Worm (Caenorhabditis elegans) whole organism, mixed stage, embryonic: Measurements from ENCODE around the gene dhhc-10.

Source experiments
- blmp-1 ChIP-seq: fragments of 150-350 bp; optimal IDR thresholded peaks from 2 replicates; lab custom pipeline; 2014; ENCODE audit warnings: missing biosample characterization, missing genetic modification characterization
- ceh-39 ChIP-seq: fragments of 150-350 bp; optimal IDR thresholded peaks from 2 replicates; lab custom pipeline; 2014; ENCODE audit warnings: missing biosample characterization, missing genetic modification characterization
- ceh-43 ChIP-seq: fragments of 200-800 bp; sonication (Bioruptor generic); optimal IDR thresholded peaks from 2 replicates; lab custom pipeline; 2018; ENCODE audit warnings: mild to moderate bottlenecking, missing genetic modification characterization, moderate library complexity, missing compliant biosample characterization
- ceh-83 ChIP-seq: fragments of 200-800 bp; sonication (Bioruptor generic); optimal IDR thresholded peaks from 2 replicates; lab custom pipeline; 2018; ENCODE audit warnings: mild to moderate bottlenecking, missing genetic modification characterization, missing compliant biosample characterization
- ces-1 ChIP-seq: fragments of 150-350 bp; optimal IDR thresholded peaks from 2 replicates; lab custom pipeline; 2014; ENCODE audit warnings: missing biosample characterization, missing genetic modification reagents, missing genetic modification characterization
- cnd-1 ChIP-seq: fragments of 200-800 bp; sonication (Bioruptor generic); optimal IDR thresholded peaks from 2 replicates; lab custom pipeline; 2018; ENCODE audit warnings: mild to moderate bottlenecking, missing genetic modification characterization, missing compliant biosample characterization
- drap-1 ChIP-seq: fragments of 200-800 bp; sonication (Bioruptor generic); optimal IDR thresholded peaks from 3 replicates; lab custom pipeline; 2018; ENCODE audit warnings: mild to moderate bottlenecking, missing genetic modification characterization, missing compliant biosample characterization
- elt-1 ChIP-seq: sonication (generic microtip); optimal IDR thresholded peaks from 2 replicates; lab custom pipeline; 2017; ENCODE audit warnings: missing genetic modification characterization, mild to moderate bottlenecking, missing compliant biosample characterization, antibody characterized with exemption, moderate library complexity, borderline replicate concordance; ENCODE audit not compliant: insufficient read depth
- elt-3 ChIP-seq: fragments of 150-350 bp; optimal IDR thresholded peaks from 2 replicates; lab custom pipeline; 2014; ENCODE audit warnings: missing biosample characterization, missing genetic modification characterization
- flh-1 ChIP-seq: fragments of 200-800 bp; sonication (Bioruptor generic); optimal IDR thresholded peaks from 2 replicates; lab custom pipeline; 2018; ENCODE audit warnings: mild to moderate bottlenecking, missing genetic modification characterization, moderate library complexity, missing compliant biosample characterization
- ham-2 ChIP-seq: fragments of 200-800 bp; sonication (Bioruptor generic); optimal IDR thresholded peaks from 2 replicates; lab custom pipeline; 2018; ENCODE audit warnings: mild to moderate bottlenecking, missing genetic modification characterization, missing compliant biosample characterization
- hlh-1 ChIP-seq: fragments of 150-350 bp; optimal IDR thresholded peaks from 2 replicates; lab custom pipeline; 2014; ENCODE audit warnings: missing biosample characterization, missing genetic modification reagents, missing genetic modification characterization
- lin-13 ChIP-seq: fragments of 150-350 bp; optimal IDR thresholded peaks from 2 replicates; lab custom pipeline; 2014; ENCODE audit warnings: missing biosample characterization, missing genetic modification characterization
- lin-32 ChIP-seq: fragments of 200-800 bp; sonication (Bioruptor generic); optimal IDR thresholded peaks from 2 replicates; lab custom pipeline; 2018; ENCODE audit warnings: mild to moderate bottlenecking, missing genetic modification characterization, missing compliant biosample characterization
- lsy-2 ChIP-seq: fragments of 150-350 bp; optimal IDR thresholded peaks from 2 replicates; lab custom pipeline; 2014; ENCODE audit warnings: missing biosample characterization, missing genetic modification characterization
- mab-5 ChIP-seq: fragments of 150-350 bp; optimal IDR thresholded peaks from 2 replicates; lab custom pipeline; 2014; ENCODE audit warnings: missing biosample characterization, missing genetic modification characterization
- mep-1 ChIP-seq: fragments of 150-350 bp; optimal IDR thresholded peaks from 2 replicates; lab custom pipeline; 2017; ENCODE audit warnings: missing biosample characterization, missing genetic modification reagents, missing genetic modification characterization, inconsistent platforms
- mls-2 ChIP-seq: sonication (generic microtip); optimal IDR thresholded peaks from 2 replicates; lab custom pipeline; 2016; ENCODE audit warnings: mild to moderate bottlenecking, missing genetic modification characterization, moderate library complexity, missing compliant biosample characterization
- nhr-12 ChIP-seq: fragments of 150-350 bp; optimal IDR thresholded peaks from 2 replicates; lab custom pipeline; 2014; ENCODE audit warnings: missing biosample characterization, missing genetic modification characterization
- nhr-2 ChIP-seq: fragments of 150-350 bp; optimal IDR thresholded peaks from 2 replicates; lab custom pipeline; 2014; ENCODE audit warnings: missing biosample characterization, missing genetic modification characterization
- nhr-237 ChIP-seq: fragments of 150-350 bp; optimal IDR thresholded peaks from 2 replicates; lab custom pipeline; 2014; ENCODE audit warnings: missing biosample characterization, missing genetic modification characterization
- nhr-28 ChIP-seq: fragments of 150-350 bp; optimal IDR thresholded peaks from 2 replicates; lab custom pipeline; 2014; ENCODE audit warnings: missing biosample characterization, missing genetic modification characterization
- nhr-76 ChIP-seq: sonication (generic microtip); optimal IDR thresholded peaks from 2 replicates; lab custom pipeline; 2017; ENCODE audit warnings: missing biosample characterization, missing genetic modification characterization
- pha-4 ChIP-seq: fragments of 150-350 bp; optimal IDR thresholded peaks from 2 replicates; lab custom pipeline; 2018; ENCODE audit warnings: missing biosample characterization, missing genetic modification reagents, missing genetic modification characterization
- sem-2 ChIP-seq: fragments of 200-800 bp; sonication (Bioruptor generic); optimal IDR thresholded peaks from 2 replicates; lab custom pipeline; 2018; ENCODE audit warnings: mild to moderate bottlenecking, missing genetic modification characterization, missing compliant biosample characterization
- snpc-4 ChIP-seq: fragments of 150-350 bp; optimal IDR thresholded peaks from 2 replicates; lab custom pipeline; 2014; ENCODE audit warnings: missing biosample characterization, missing genetic modification characterization
- sptf-1 ChIP-seq: sonication (generic microtip); optimal IDR thresholded peaks from 2 replicates; lab custom pipeline; 2017; ENCODE audit warnings: mild to moderate bottlenecking, missing genetic modification characterization, moderate library complexity, missing compliant biosample characterization
- tbx-8 ChIP-seq: fragments of 200-800 bp; sonication (Bioruptor generic); optimal IDR thresholded peaks from 2 replicates; lab custom pipeline; 2018; ENCODE audit warnings: mild to moderate bottlenecking, missing genetic modification characterization, moderate library complexity, missing compliant biosample characterization
- unc-120 ChIP-seq: sonication (generic microtip); optimal IDR thresholded peaks from 2 replicates; lab custom pipeline; 2017; ENCODE audit warnings: missing genetic modification characterization, missing compliant biosample characterization; ENCODE audit not compliant: poor library complexity, severe bottlenecking
- unc-39 ChIP-seq: fragments of 150-350 bp; optimal IDR thresholded peaks from 2 replicates; lab custom pipeline; 2014; ENCODE audit warnings: missing biosample characterization, missing genetic modification characterization
- unc-62 ChIP-seq: fragments of 150-350 bp; optimal IDR thresholded peaks from 2 replicates; lab custom pipeline; 2014; ENCODE audit warnings: missing biosample characterization, missing genetic modification reagents, missing genetic modification characterization
- zip-8 ChIP-seq: fragments of 150-350 bp; optimal IDR thresholded peaks from 2 replicates; lab custom pipeline; 2014; ENCODE audit warnings: missing biosample characterization, missing genetic modification characterization
- ztf-11 ChIP-seq: fragments of 150-350 bp; optimal IDR thresholded peaks from 2 replicates; lab custom pipeline; 2014; ENCODE audit warnings: missing biosample characterization, missing genetic modification characterization

dhhc-10 gene

ce11 chrX:4664649-4665048, 42.3 kb upstream of the dhhc-10 start:
- TF ChIP-seq sptf-1: no peak
- TF ChIP-seq lin-32 (GFP tag; lab: Kevin White, UChicago): no peak
- no peak for TF ChIP-seq unc-39 (tag; lab: Kevin White, UChicago)
- TF ChIP-seq flh-1 (GFP tag; lab: Kevin White, UChicago): no peak
- no peak for TF ChIP-seq hlh-1 (tag; lab: Kevin White, UChicago)
- no peak for TF ChIP-seq cnd-1 (tag; lab: Kevin White, UChicago)
- TF ChIP-seq nhr-2 (tag; lab: Kevin White, UChicago): no peak
- TF ChIP-seq, all 35 proteins: peak for 0

- TF ChIP-seq nhr-237 (tag; lab: Kevin White, UChicago) (no peak), flh-1 (GFP tag; lab: Kevin White, UChicago) (no peak), nhr-2 (tag; lab: Kevin White, UChicago) (no peak), sptf-1 (no peak), pha-4 (tag; lab: Kevin White, UChicago) (no peak), lin-13 (tag; lab: Kevin White, UChicago) (no peak), drap-1 (GFP tag; lab: Kevin White, UChicago) (no peak), nhr-28 (tag; lab: Kevin White, UChicago) (no peak), mab-5 (tag; lab: Kevin White, UChicago) (no peak), unc-120 (tag; lab: Kevin White, UChicago) (no peak), blmp-1 (tag; lab: Kevin White, UChicago) (no peak), nhr-76 (no peak), elt-1 (no peak), unc-62 (GFP tag; lab: Kevin White, UChicago) (no peak), cnd-1 (tag; lab: Kevin White, UChicago) (no peak), lsy-2 (tag; lab: Kevin White, UChicago) (no peak)
Observed at ce11 chrX:4667788-4668187, 39.2 kb upstream of the dhhc-10 start, which contains the start of gene mfsd-12. TSS of gene mfsd-12 (plus strand) at chrX:4668088.

ce11 chrX:4671837-4672236, 35.1 kb upstream of the dhhc-10 start:
- TF ChIP-seq blmp-1 (tag; lab: Kevin White, UChicago) (no peak), pha-4 (tag; lab: Kevin White, UChicago) (no peak), zip-8 (tag; lab: Kevin White, UChicago) (no peak), nhr-76 (no peak), sptf-1 (no peak), sem-2 (GFP tag; lab: Kevin White, UChicago) (no peak), hlh-1 (tag; lab: Kevin White, UChicago) (no peak), ham-2 (no peak), ceh-39 (no peak), unc-62 (GFP tag; lab: Kevin White, UChicago) (no peak), tbx-8 (no peak), elt-1 (no peak), snpc-4 (tag; lab: Kevin White, UChicago) (no peak), nhr-2 (tag; lab: Kevin White, UChicago) (no peak), ces-1 (GFP tag; lab: Kevin White, UChicago) (no peak), ztf-11 (tag; lab: Kevin White, UChicago) (no peak), lin-32 (GFP tag; lab: Kevin White, UChicago) (no peak), flh-1 (GFP tag; lab: Kevin White, UChicago) (no peak)

ce11 chrX:4673165-4673756, 33.7 kb upstream of the dhhc-10 start, which contains the start of gene tmem-135:
TSS of gene tmem-135 (plus strand) at chrX:4673706.
- TF ChIP-seq unc-62 (GFP tag; lab: Kevin White, UChicago) (no peak), elt-3 (no peak), sem-2 (GFP tag; lab: Kevin White, UChicago) (no peak), nhr-12 (tag; lab: Kevin White, UChicago) (no peak), tbx-8 (no peak), nhr-76 (no peak), nhr-237 (tag; lab: Kevin White, UChicago) (no peak), snpc-4 (tag; lab: Kevin White, UChicago) (no peak), unc-120 (tag; lab: Kevin White, UChicago) (no peak), nhr-28 (tag; lab: Kevin White, UChicago) (no peak), ceh-83 (GFP tag; lab: Kevin White, UChicago) (no peak), blmp-1 (tag; lab: Kevin White, UChicago) (no peak), pha-4 (tag; lab: Kevin White, UChicago) (no peak), sptf-1 (no peak), mls-2 (tag; lab: Kevin White, UChicago) (no peak), cnd-1 (tag; lab: Kevin White, UChicago) (no peak), mep-1 (tag; lab: Kevin White, UChicago) (no peak), ceh-43 (GFP tag; lab: Kevin White, UChicago) (no peak), elt-1 (no peak), ces-1 (GFP tag; lab: Kevin White, UChicago) (no peak)
